Worm (Caenorhabditis elegans) whole organism, mixed stage, embryonic: ENCODE measurements around the gene fipr-1.

ENCODE experiments used
- M03D4.4 ChIP-seq: sonication (generic microtip); optimal IDR thresholded peaks from 2 replicates; lab custom pipeline; 2017; ENCODE audit warnings: mild to moderate bottlenecking, missing genetic modification characterization, missing compliant biosample characterization
- bed-3 ChIP-seq: fragments of 200-800 bp; sonication (Bioruptor generic); optimal IDR thresholded peaks from 3 replicates; lab custom pipeline; 2018; ENCODE audit warnings: mild to moderate bottlenecking, missing genetic modification characterization, moderate library complexity, missing compliant biosample characterization
- blmp-1 ChIP-seq: fragments of 150-350 bp; optimal IDR thresholded peaks from 2 replicates; lab custom pipeline; 2014; ENCODE audit warnings: missing biosample characterization, missing genetic modification characterization
- ceh-39 ChIP-seq: fragments of 150-350 bp; optimal IDR thresholded peaks from 2 replicates; lab custom pipeline; 2014; ENCODE audit warnings: missing biosample characterization, missing genetic modification characterization
- ceh-43 ChIP-seq: fragments of 200-800 bp; sonication (Bioruptor generic); optimal IDR thresholded peaks from 2 replicates; lab custom pipeline; 2018; ENCODE audit warnings: mild to moderate bottlenecking, missing genetic modification characterization, moderate library complexity, missing compliant biosample characterization
- ceh-83 ChIP-seq: fragments of 200-800 bp; sonication (Bioruptor generic); optimal IDR thresholded peaks from 2 replicates; lab custom pipeline; 2018; ENCODE audit warnings: mild to moderate bottlenecking, missing genetic modification characterization, missing compliant biosample characterization
- ces-1 ChIP-seq: fragments of 150-350 bp; optimal IDR thresholded peaks from 2 replicates; lab custom pipeline; 2014; ENCODE audit warnings: missing biosample characterization, missing genetic modification reagents, missing genetic modification characterization
- cnd-1 ChIP-seq: fragments of 200-800 bp; sonication (Bioruptor generic); optimal IDR thresholded peaks from 2 replicates; lab custom pipeline; 2018; ENCODE audit warnings: mild to moderate bottlenecking, missing genetic modification characterization, missing compliant biosample characterization
- drap-1 ChIP-seq: fragments of 200-800 bp; sonication (Bioruptor generic); optimal IDR thresholded peaks from 3 replicates; lab custom pipeline; 2018; ENCODE audit warnings: mild to moderate bottlenecking, missing genetic modification characterization, missing compliant biosample characterization
- elt-1 ChIP-seq: sonication (generic microtip); optimal IDR thresholded peaks from 2 replicates; lab custom pipeline; 2017; ENCODE audit warnings: missing genetic modification characterization, mild to moderate bottlenecking, missing compliant biosample characterization, antibody characterized with exemption, moderate library complexity, borderline replicate concordance; ENCODE audit not compliant: insufficient read depth
- elt-3 ChIP-seq: fragments of 150-350 bp; optimal IDR thresholded peaks from 2 replicates; lab custom pipeline; 2014; ENCODE audit warnings: missing biosample characterization, missing genetic modification characterization
- flh-1 ChIP-seq: fragments of 200-800 bp; sonication (Bioruptor generic); optimal IDR thresholded peaks from 2 replicates; lab custom pipeline; 2018; ENCODE audit warnings: mild to moderate bottlenecking, missing genetic modification characterization, moderate library complexity, missing compliant biosample characterization
- hlh-1 ChIP-seq: fragments of 150-350 bp; optimal IDR thresholded peaks from 2 replicates; lab custom pipeline; 2014; ENCODE audit warnings: missing biosample characterization, missing genetic modification reagents, missing genetic modification characterization
- lin-13 ChIP-seq: fragments of 150-350 bp; optimal IDR thresholded peaks from 2 replicates; lab custom pipeline; 2014; ENCODE audit warnings: missing biosample characterization, missing genetic modification characterization
- lsy-2 ChIP-seq: fragments of 150-350 bp; optimal IDR thresholded peaks from 2 replicates; lab custom pipeline; 2014; ENCODE audit warnings: missing biosample characterization, missing genetic modification characterization
- mab-5 ChIP-seq: fragments of 150-350 bp; optimal IDR thresholded peaks from 2 replicates; lab custom pipeline; 2014; ENCODE audit warnings: missing biosample characterization, missing genetic modification characterization
- mep-1 ChIP-seq: fragments of 150-350 bp; optimal IDR thresholded peaks from 2 replicates; lab custom pipeline; 2017; ENCODE audit warnings: missing biosample characterization, missing genetic modification reagents, missing genetic modification characterization, inconsistent platforms
- mls-2 ChIP-seq: sonication (generic microtip); optimal IDR thresholded peaks from 2 replicates; lab custom pipeline; 2016; ENCODE audit warnings: mild to moderate bottlenecking, missing genetic modification characterization, moderate library complexity, missing compliant biosample characterization
- nhr-2 ChIP-seq: fragments of 150-350 bp; optimal IDR thresholded peaks from 2 replicates; lab custom pipeline; 2014; ENCODE audit warnings: missing biosample characterization, missing genetic modification characterization
- nhr-237 ChIP-seq: fragments of 150-350 bp; optimal IDR thresholded peaks from 2 replicates; lab custom pipeline; 2014; ENCODE audit warnings: missing biosample characterization, missing genetic modification characterization
- nhr-28 ChIP-seq: fragments of 150-350 bp; optimal IDR thresholded peaks from 2 replicates; lab custom pipeline; 2014; ENCODE audit warnings: missing biosample characterization, missing genetic modification characterization
- sem-2 ChIP-seq: fragments of 200-800 bp; sonication (Bioruptor generic); optimal IDR thresholded peaks from 2 replicates; lab custom pipeline; 2018; ENCODE audit warnings: mild to moderate bottlenecking, missing genetic modification characterization, missing compliant biosample characterization
- snpc-4 ChIP-seq: fragments of 150-350 bp; optimal IDR thresholded peaks from 2 replicates; lab custom pipeline; 2014; ENCODE audit warnings: missing biosample characterization, missing genetic modification characterization
- sptf-1 ChIP-seq: sonication (generic microtip); optimal IDR thresholded peaks from 2 replicates; lab custom pipeline; 2017; ENCODE audit warnings: mild to moderate bottlenecking, missing genetic modification characterization, moderate library complexity, missing compliant biosample characterization
- tbx-8 ChIP-seq: fragments of 200-800 bp; sonication (Bioruptor generic); optimal IDR thresholded peaks from 2 replicates; lab custom pipeline; 2018; ENCODE audit warnings: mild to moderate bottlenecking, missing genetic modification characterization, moderate library complexity, missing compliant biosample characterization
- unc-120 ChIP-seq: sonication (generic microtip); optimal IDR thresholded peaks from 2 replicates; lab custom pipeline; 2017; ENCODE audit warnings: missing genetic modification characterization, missing compliant biosample characterization; ENCODE audit not compliant: poor library complexity, severe bottlenecking
- unc-39 ChIP-seq: fragments of 150-350 bp; optimal IDR thresholded peaks from 2 replicates; lab custom pipeline; 2014; ENCODE audit warnings: missing biosample characterization, missing genetic modification characterization
- unc-62 ChIP-seq: fragments of 150-350 bp; optimal IDR thresholded peaks from 2 replicates; lab custom pipeline; 2014; ENCODE audit warnings: missing biosample characterization, missing genetic modification reagents, missing genetic modification characterization
- zip-8 ChIP-seq: fragments of 150-350 bp; optimal IDR thresholded peaks from 2 replicates; lab custom pipeline; 2014; ENCODE audit warnings: missing biosample characterization, missing genetic modification characterization
- ztf-11 ChIP-seq: fragments of 150-350 bp; optimal IDR thresholded peaks from 2 replicates; lab custom pipeline; 2014; ENCODE audit warnings: missing biosample characterization, missing genetic modification characterization

The fipr-1 gene

DNA sequence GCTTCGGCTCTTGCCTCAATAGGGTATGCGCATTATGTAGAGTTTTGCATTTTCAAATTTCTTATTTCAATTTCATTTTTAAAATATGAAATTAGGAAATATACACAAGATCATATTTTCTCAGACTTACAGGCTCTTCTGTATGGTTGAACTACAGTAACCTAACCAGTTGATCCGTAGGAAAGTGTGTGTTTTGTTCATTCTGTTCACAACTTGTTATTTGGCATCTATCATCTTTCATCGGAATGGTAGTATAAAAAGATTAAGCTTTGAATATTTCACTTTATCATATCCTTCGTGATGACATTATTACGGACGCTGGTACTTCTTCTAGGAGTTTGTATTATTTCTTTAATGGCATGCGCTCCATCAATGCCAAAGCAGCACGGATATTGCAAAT is 44.4 kb upstream of the fipr-1 start, which contains the start of gene K01D12.10:
K01D12.10 (plus strand) TSS at position 301 of the 400 bp plus-strand sequence.
- TF ChIP-seq sptf-1 (tag; lab: Kevin White, UChicago) (no peak), ceh-83 (GFP tag; lab: Kevin White, UChicago) (no peak), sem-2 (no peak), elt-1 (tag; lab: Kevin White, UChicago) (no peak), drap-1 (GFP tag; lab: Kevin White, UChicago) (no peak), mep-1 (no peak), bed-3 (no peak), mab-5 (tag; lab: Kevin White, UChicago) (no peak), flh-1 (GFP tag; lab: Kevin White, UChicago) (no peak), lin-13 (tag; lab: Kevin White, UChicago) (no peak), elt-3 (no peak), ztf-11 (tag; lab: Kevin White, UChicago) (no peak), ceh-39 (tag; lab: Kevin White, UChicago) (no peak), hlh-1 (tag; lab: Kevin White, UChicago) (no peak), unc-39 (no peak), snpc-4 (no peak), blmp-1 (tag; lab: Kevin White, UChicago) (no peak), ces-1 (GFP tag; lab: Kevin White, UChicago) (no peak)
- TF ChIP-seq, all 35 proteins: peak for 0

DNA sequence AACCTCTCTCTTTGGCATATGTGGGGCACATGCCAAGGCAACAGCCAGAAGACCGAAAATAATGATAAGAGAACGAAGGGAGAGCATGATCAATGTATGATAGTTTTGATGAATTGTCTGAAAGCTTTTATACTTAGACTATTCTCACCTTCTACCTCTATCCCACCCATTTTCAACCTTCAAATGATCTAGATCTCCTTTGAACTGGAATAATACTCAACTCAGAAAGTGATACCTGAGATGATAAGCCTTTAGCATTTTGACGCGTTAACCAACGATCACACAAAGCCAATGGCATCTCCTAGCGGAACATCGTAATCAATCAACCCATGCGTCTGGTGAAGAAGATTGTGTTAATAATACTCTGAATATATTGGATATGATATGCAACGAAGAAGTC is 43.0 kb upstream of the fipr-1 start, which contains the start of gene K01D12.9:
K01D12.9 (minus strand) TSS at position 101 of the 400 bp plus-strand sequence.
- TF ChIP-seq unc-39 (no peak), elt-3 (no peak), ceh-39 (tag; lab: Kevin White, UChicago) (no peak), ceh-83 (GFP tag; lab: Kevin White, UChicago) (no peak), drap-1 (GFP tag; lab: Kevin White, UChicago) (no peak), M03D4.4 (tag; lab: Kevin White, UChicago) (no peak), mls-2 (tag; lab: Kevin White, UChicago) (no peak), sem-2 (no peak), cnd-1 (tag; lab: Kevin White, UChicago) (no peak), hlh-1 (tag; lab: Kevin White, UChicago) (no peak), sptf-1 (tag; lab: Kevin White, UChicago) (no peak), zip-8 (tag; lab: Kevin White, UChicago) (no peak), mep-1 (no peak), blmp-1 (tag; lab: Kevin White, UChicago) (no peak), lsy-2 (no peak), nhr-237 (tag; lab: Kevin White, UChicago) (no peak), nhr-28 (tag; lab: Kevin White, UChicago) (no peak), unc-62 (no peak)

DNA sequence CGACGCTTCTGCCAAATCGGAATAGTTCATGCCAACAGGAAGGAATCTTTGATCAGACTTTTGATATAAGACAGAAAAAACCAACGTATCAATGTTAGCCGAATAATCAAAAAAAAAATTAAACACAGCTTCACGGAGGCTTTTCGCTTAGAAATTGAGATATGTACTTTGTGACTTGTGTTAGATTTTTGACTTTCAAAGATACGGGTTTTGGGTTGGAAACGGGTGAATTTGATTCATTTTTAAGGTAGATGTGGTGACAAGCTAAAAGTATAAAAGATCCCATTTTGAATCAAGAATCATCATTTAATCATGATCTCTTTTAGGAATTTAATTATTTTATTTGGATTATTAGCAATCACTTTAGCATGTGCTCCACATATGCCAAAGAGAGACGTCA is 40.8 kb upstream of the fipr-1 start, which contains the start of gene K01D12.8:
K01D12.8 (plus strand) TSS at position 301 of the 400 bp plus-strand sequence.
- TF ChIP-seq nhr-2 (tag; lab: Kevin White, UChicago) (no peak), tbx-8 (no peak), nhr-28 (tag; lab: Kevin White, UChicago) (no peak), M03D4.4 (tag; lab: Kevin White, UChicago) (no peak)

DNA sequence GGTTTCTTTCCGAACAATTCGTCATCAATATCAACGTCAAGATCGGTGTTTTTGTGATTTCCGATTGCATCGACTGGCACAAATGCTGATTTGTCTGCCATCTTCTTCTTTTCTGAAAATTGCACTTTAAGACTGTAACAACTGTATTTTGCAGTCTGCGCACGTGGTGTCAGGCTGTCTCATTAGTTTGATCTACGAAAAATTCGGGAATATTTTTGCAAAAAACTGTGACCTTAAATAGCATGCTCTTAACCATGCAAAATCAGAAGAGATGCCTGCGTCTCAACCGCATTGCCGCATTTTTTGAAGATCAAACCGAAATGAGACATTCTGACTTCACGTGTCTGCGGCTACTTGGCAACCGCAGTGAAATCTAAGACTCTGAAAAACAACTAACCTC is 39.8 kb upstream of the fipr-1 start, which contains the start of gene K01D12.7:
K01D12.7 (minus strand) TSS at position 101 of the 400 bp plus-strand sequence.
- TF ChIP-seq lsy-2 = no peak
- TF ChIP-seq hlh-1 (tag; lab: Kevin White, UChicago) = no peak
- no peak for TF ChIP-seq ceh-43 (GFP tag; lab: Kevin White, UChicago)
- no peak for TF ChIP-seq bed-3
- TF ChIP-seq cnd-1 (tag; lab: Kevin White, UChicago) = no peak
- TF ChIP-seq nhr-2 (tag; lab: Kevin White, UChicago) = no peak
- no peak for TF ChIP-seq sptf-1 (tag; lab: Kevin White, UChicago)
- no peak for TF ChIP-seq unc-120 (tag; lab: Kevin White, UChicago)
- TF ChIP-seq nhr-237 (tag; lab: Kevin White, UChicago) = no peak
- no peak for TF ChIP-seq mls-2 (tag; lab: Kevin White, UChicago)
- TF ChIP-seq zip-8 (tag; lab: Kevin White, UChicago) = no peak
- TF ChIP-seq mab-5 (tag; lab: Kevin White, UChicago) = no peak
- TF ChIP-seq elt-3 = no peak
- TF ChIP-seq unc-62 = no peak
- no peak for TF ChIP-seq blmp-1 (tag; lab: Kevin White, UChicago)
- no peak for TF ChIP-seq unc-39
- no peak for TF ChIP-seq lin-13 (tag; lab: Kevin White, UChicago)
- TF ChIP-seq mep-1 = no peak
